Fruit fly (Drosophila melanogaster): ENCODE data around the gene CG31678.

Gene CG31678

DNA sequence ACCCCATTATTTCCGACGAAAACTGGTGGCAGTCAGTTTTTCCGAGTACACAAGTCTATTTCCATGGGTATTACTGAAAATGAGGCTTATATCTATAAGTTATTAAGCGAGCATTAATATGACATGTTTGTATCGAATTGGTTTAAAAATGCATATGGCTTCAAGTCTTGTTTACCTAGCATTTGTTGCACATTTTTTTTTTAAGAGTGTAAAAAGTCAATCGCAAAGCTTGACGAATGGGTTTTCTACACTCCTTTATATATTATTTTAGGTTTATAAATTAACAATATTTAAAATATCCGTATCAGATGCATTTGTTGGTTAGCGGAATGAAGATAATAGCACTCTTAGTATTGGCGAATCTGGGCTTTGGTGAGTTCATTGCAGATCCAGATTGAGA is 35.9 kb downstream of the CG31678 start, which contains the start of gene CG31680:
Gene CG31680 (plus strand): TSS at position 301 of the 400 bp plus-strand sequence.
- TF ChIP-seq Eip93F (GFP tag; optimal IDR thresholded peaks at IDR 0.05) (no peak), Eip75B (GFP tag; optimal IDR thresholded peaks at IDR 0.05) (no peak), Gug (GFP tag; IDR thresholded peaks at IDR 0.05) (no peak), CG7368 (GFP tag; optimal IDR thresholded peaks at IDR 0.05) (no peak), Hr39 (GFP tag; optimal IDR thresholded peaks at IDR 0.05) (no peak), CG8119 (GFP tag; IDR thresholded peaks at IDR 0.05) (no peak), Met (GFP tag; optimal IDR thresholded peaks at IDR 0.05) (no peak), eg (GFP tag; IDR thresholded peaks at IDR 0.05) (no peak), CG6808 (GFP tag; optimal IDR thresholded peaks at IDR 0.05) (no peak), Eip78C (GFP tag) (no peak), CG6792 (GFP tag; optimal IDR thresholded peaks at IDR 0.05) (no peak), CG6276 (GFP tag; optimal IDR thresholded peaks at IDR 0.05) (no peak), dsx (GFP tag; optimal IDR thresholded peaks at IDR 0.05; ENCODE audit: poor library complexity, severe bottlenecking) (no peak), CG32006 (GFP tag; optimal IDR thresholded peaks at IDR 0.05) (no peak), pdm3 (GFP tag; optimal IDR thresholded peaks at IDR 0.05) (no peak), topi (GFP tag; optimal IDR thresholded peaks at IDR 0.05) (no peak), cyc (GFP tag; optimal IDR thresholded peaks at IDR 0.05) (no peak), CG10669 (GFP tag; optimal IDR thresholded peaks at IDR 0.05) (no peak)

DNA sequence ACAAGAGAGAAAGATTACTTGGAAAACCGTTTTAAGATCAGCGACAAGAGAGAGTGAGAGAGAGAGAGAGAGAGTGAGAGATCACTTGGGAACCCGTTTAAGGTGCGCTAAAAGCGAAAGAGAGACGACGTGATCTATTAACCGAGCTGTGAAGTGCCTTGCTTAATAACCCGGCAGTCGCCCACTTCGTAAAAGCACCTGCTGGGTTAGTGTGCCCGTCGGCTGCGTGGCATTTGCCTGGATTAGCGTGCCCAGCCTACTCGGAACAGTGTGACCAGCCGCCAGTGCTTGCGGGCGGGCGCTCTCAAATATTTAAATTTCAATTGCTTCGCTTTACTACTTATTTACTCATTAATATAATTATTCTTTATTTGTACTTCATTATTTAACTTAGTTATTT is 37.3 kb downstream of the CG31678 start:
- TF ChIP-seq CG34406 (GFP tag; optimal IDR thresholded peaks at IDR 0.05), result no peak
- no peak for TF ChIP-seq dsx (GFP tag; optimal IDR thresholded peaks at IDR 0.05; ENCODE audit: poor library complexity, severe bottlenecking)
- TF ChIP-seq Eip78C (GFP tag), result peak; percentile 71
- TF ChIP-seq dac (GFP tag; optimal IDR thresholded peaks at IDR 0.05), result no peak
- TF ChIP-seq CG6163 (GFP tag; IDR thresholded peaks at IDR 0.05), result peak; percentile 15; the same call in 1 of the 3 replicates
- peak; percentile 54 for TF ChIP-seq svp (GFP tag)
- no peak for TF ChIP-seq fd59A (GFP tag; optimal IDR thresholded peaks at IDR 0.05)
- TF ChIP-seq CG32006 (GFP tag; optimal IDR thresholded peaks at IDR 0.05), result no peak
- TF ChIP-seq Eip75B (GFP tag; optimal IDR thresholded peaks at IDR 0.05), result no peak
- TF ChIP-seq Hr4 (GFP tag; optimal IDR thresholded peaks at IDR 0.05), result no peak
- peak; percentile 12 for TF ChIP-seq CG3919 (GFP tag; optimal IDR thresholded peaks at IDR 0.05)
- TF ChIP-seq esn (GFP tag; optimal IDR thresholded peaks at IDR 0.05), result no peak
- TF ChIP-seq ss (GFP tag; optimal IDR thresholded peaks at IDR 0.05), result no peak
- TF ChIP-seq CG1621 (tag; optimal IDR thresholded peaks at IDR 0.05), result peak; percentile 58
- TF ChIP-seq Hr38 (GFP tag; optimal IDR thresholded peaks at IDR 0.05), result no peak
- no peak for TF ChIP-seq CG10669 (GFP tag; optimal IDR thresholded peaks at IDR 0.05)
- TF ChIP-seq pdm3 (GFP tag; optimal IDR thresholded peaks at IDR 0.05), result no peak
- TF ChIP-seq CG11762 (GFP tag; optimal IDR thresholded peaks at IDR 0.05; ENCODE audit: insufficient read depth), result no peak
- TF ChIP-seq Blimp-1 (GFP tag; optimal IDR thresholded peaks at IDR 0.05), result no peak
- TF ChIP-seq CG3032 (tag; optimal IDR thresholded peaks at IDR 0.05), result no peak
- no peak for TF ChIP-seq achi (GFP tag; optimal IDR thresholded peaks at IDR 0.05)
- no peak for TF ChIP-seq CG31627 (GFP tag; optimal IDR thresholded peaks at IDR 0.05)
- no peak for TF ChIP-seq Gug (GFP tag; IDR thresholded peaks at IDR 0.05)
- no peak for TF ChIP-seq CG16779 (tag; optimal IDR thresholded peaks at IDR 0.05)

DNA sequence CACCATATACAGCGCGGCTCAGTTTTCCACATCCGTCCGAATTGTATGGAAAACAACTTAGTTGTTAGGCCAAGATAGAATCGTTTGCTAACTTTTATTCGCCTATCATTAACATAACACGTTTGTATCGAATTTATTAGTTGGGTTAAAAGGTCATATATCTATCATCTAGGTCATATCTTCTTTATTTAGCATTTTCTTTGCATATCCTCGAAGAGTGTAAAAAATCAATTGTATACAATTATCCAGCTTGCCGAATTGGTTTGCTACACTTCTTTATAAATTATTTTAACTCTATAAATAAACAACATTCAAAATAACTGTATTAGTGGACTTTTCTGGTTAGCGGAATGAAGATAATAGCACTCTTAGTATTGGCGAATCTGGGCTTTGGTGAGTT is 41.5 kb downstream of the CG31678 start, which contains the start of gene CG17472:
Gene CG17472 (plus strand): TSS at position 301 of the 400 bp plus-strand sequence.
- TF ChIP-seq pdm3 (GFP tag; optimal IDR thresholded peaks at IDR 0.05) (no peak), Blimp-1 (GFP tag; optimal IDR thresholded peaks at IDR 0.05) (no peak), CG8119 (GFP tag; IDR thresholded peaks at IDR 0.05) (no peak)

DNA sequence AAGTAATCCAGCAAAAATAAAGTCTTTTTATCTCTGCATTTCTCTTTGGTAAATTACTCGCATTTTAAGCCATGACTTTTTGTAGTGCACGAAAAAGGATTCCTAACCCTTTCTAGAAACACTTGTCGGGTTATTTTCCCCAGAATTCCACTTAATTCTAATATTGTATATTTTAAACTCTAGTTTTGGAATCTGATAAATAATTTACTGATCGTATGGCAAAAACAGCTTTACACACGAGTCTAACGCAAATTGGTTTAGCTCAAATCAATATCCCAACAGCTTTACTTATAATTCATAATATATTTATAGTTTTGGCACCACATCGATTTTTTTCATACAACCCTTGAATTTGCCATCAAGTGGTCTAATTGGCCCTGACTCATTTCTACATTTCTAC is 61.5 kb downstream of the CG31678 start, which contains the start of gene CG15475:
Gene CG15475 (plus strand): TSS at position 301 of the 400 bp plus-strand sequence.
- no peak for TF ChIP-seq Eip93F (GFP tag; optimal IDR thresholded peaks at IDR 0.05)
- TF ChIP-seq Ets96B (tag; optimal IDR thresholded peaks at IDR 0.05), result no peak
- no peak for TF ChIP-seq CG15336 (GFP tag; IDR thresholded peaks at IDR 0.05)
- no peak for TF ChIP-seq fd85E (GFP tag; optimal IDR thresholded peaks at IDR 0.05)
- TF ChIP-seq fkh (GFP tag; optimal IDR thresholded peaks at IDR 0.05), result no peak
- no peak for TF ChIP-seq eg (GFP tag; IDR thresholded peaks at IDR 0.05)
- TF ChIP-seq pdm3 (GFP tag; optimal IDR thresholded peaks at IDR 0.05), result no peak
- TF ChIP-seq cyc (GFP tag; optimal IDR thresholded peaks at IDR 0.05), result no peak
- no peak for TF ChIP-seq net (GFP tag; optimal IDR thresholded peaks at IDR 0.05)

Data from whole organism, prepupa.